Worm (Caenorhabditis elegans) whole organism, L4/young adult: ENCODE data around the gene R01H2.4.

ENCODE experiments used
- W03F9.2 ChIP-seq: fragments of 150-350 bp; optimal IDR thresholded peaks from 2 replicates; lab custom pipeline; 2014; ENCODE audit warnings: missing biosample characterization, missing genetic modification characterization
- dao-5 ChIP-seq: sonication (generic microtip); optimal IDR thresholded peaks from 2 replicates; lab custom pipeline; 2016; ENCODE audit warnings: missing genotype, missing genetic modification characterization, moderate library complexity, missing compliant biosample characterization
- him-1 ChIP-seq: sonication (generic microtip); optimal IDR thresholded peaks from 2 replicates; lab custom pipeline; 2016; ENCODE audit warnings: missing genotype, missing genetic modification reagents, missing genetic modification characterization, missing compliant biosample characterization

- no peak for TF ChIP-seq W03F9.2 (tag; lab: Kevin White, UChicago)
- no peak for TF ChIP-seq him-1
- no peak for TF ChIP-seq dao-5 (tag; lab: Kevin White, UChicago)
Observed at ce11 chrIII:7063061-7063460, 1.0 kb downstream of the R01H2.4 start.
